Worm (Caenorhabditis elegans) whole organism, L1 larva: ENCODE measurements around the gene Y97E10AR.6.
A peak's percentile ranks its signal among the peaks of the same experiment; 100 is the strongest.

Source experiments
- C04F5.9 ChIP-seq: sonication (generic microtip); optimal IDR thresholded peaks from 2 replicates; lab custom pipeline; 2016; ENCODE audit warnings: missing genetic modification characterization, missing compliant biosample characterization
- C16A3.4 ChIP-seq: fragments of 150-350 bp; optimal IDR thresholded peaks from 2 replicates; lab custom pipeline; 2014; ENCODE audit warnings: missing biosample characterization, missing genetic modification characterization
- F16B12.6 ChIP-seq: fragments of 150-350 bp; optimal IDR thresholded peaks from 2 replicates; lab custom pipeline; 2014; ENCODE audit warnings: missing biosample characterization, missing genetic modification characterization
- Y116A8C.19 ChIP-seq: sonication (generic microtip); optimal IDR thresholded peaks from 2 replicates; lab custom pipeline; 2016; ENCODE audit warnings: missing compliant biosample characterization, missing genetic modification characterization, borderline replicate concordance
- ama-1 ChIP-seq: fragments of 150-350 bp; optimal IDR thresholded peaks from 2 replicates; lab custom pipeline; 2014
- blmp-1 ChIP-seq: fragments of 150-350 bp; optimal IDR thresholded peaks from 2 replicates; lab custom pipeline; 2014; ENCODE audit warnings: missing biosample characterization, missing genetic modification characterization
- ceh-63 ChIP-seq: fragments of 200-800 bp; sonication (Bioruptor generic); optimal IDR thresholded peaks from 2 replicates; lab custom pipeline; 2018; ENCODE audit warnings: mild to moderate bottlenecking, missing genetic modification characterization, missing compliant biosample characterization
- ceh-82 ChIP-seq, 3 experiments: fragments of 150-350 bp in 1 of 3; sonication (generic microtip) in 2 of 3; optimal IDR thresholded peaks; 2 replicates each; lab custom pipeline; 2014 to 2017; ENCODE audit warnings: missing biosample characterization in 3 of 3, missing genetic modification characterization in 3 of 3
- ceh-90 ChIP-seq: sonication (generic microtip); optimal IDR thresholded peaks from 2 replicates; lab custom pipeline; 2016; ENCODE audit warnings: missing genetic modification characterization, missing compliant biosample characterization
- dsc-1 ChIP-seq: sonication (generic microtip); optimal IDR thresholded peaks from 2 replicates; lab custom pipeline; 2016; ENCODE audit warnings: mild to moderate bottlenecking, missing genetic modification characterization, missing compliant biosample characterization
- efl-1 ChIP-seq, 4 experiments: fragments of 150-350 bp; optimal IDR thresholded peaks in 3 of 4; peaks in 1 of 4; 1 replicate in 1 of 4; 2 replicates in 3 of 4; lab custom pipeline; 2014; ENCODE audit warnings: missing biosample characterization in 2 of 4, missing genetic modification characterization in 2 of 4, missing genetic modification reagents in 2 of 4
- elt-2 ChIP-seq: sonication (generic microtip); optimal IDR thresholded peaks from 2 replicates; lab custom pipeline; 2016; ENCODE audit warnings: missing genetic modification characterization, mild to moderate bottlenecking, inconsistent platforms, missing compliant biosample characterization, missing genetic modification reagents
- elt-3 ChIP-seq, 6 experiments: fragments of 150-350 bp in 1 of 6; sonication (generic microtip); optimal IDR thresholded peaks; 2 replicates each; lab custom pipeline; 2017 to 2018; ENCODE audit warnings: missing biosample characterization in 6 of 6, missing genetic modification characterization in 6 of 6, inconsistent platforms in 1 of 6
- fkh-10 ChIP-seq: sonication (generic microtip); optimal IDR thresholded peaks from 2 replicates; lab custom pipeline; 2017; ENCODE audit warnings: missing biosample characterization, missing genetic modification reagents, missing genetic modification characterization
- fkh-4 ChIP-seq: sonication (generic microtip); optimal IDR thresholded peaks from 2 replicates; lab custom pipeline; 2016; ENCODE audit warnings: missing compliant biosample characterization, missing genetic modification characterization, borderline replicate concordance
- fkh-8 ChIP-seq: sonication (generic microtip); optimal IDR thresholded peaks from 2 replicates; lab custom pipeline; 2016; ENCODE audit warnings: mild to moderate bottlenecking, missing genetic modification characterization, missing compliant biosample characterization
- hlh-17 ChIP-seq: fragments of 200-800 bp; sonication (Bioruptor generic); optimal IDR thresholded peaks from 2 replicates; lab custom pipeline; 2018; ENCODE audit warnings: missing genetic modification characterization, mild to moderate bottlenecking, missing compliant biosample characterization, moderate library complexity, borderline replicate concordance
- hlh-4 ChIP-seq: sonication (generic microtip); optimal IDR thresholded peaks from 2 replicates; lab custom pipeline; 2016; ENCODE audit warnings: mild to moderate bottlenecking, missing genetic modification characterization, missing compliant biosample characterization
- irx-1 ChIP-seq: sonication (generic microtip); optimal IDR thresholded peaks from 2 replicates; lab custom pipeline; 2016; ENCODE audit warnings: missing genetic modification characterization, missing compliant biosample characterization
- jun-1 ChIP-seq: fragments of 150-350 bp; optimal IDR thresholded peaks from 2 replicates; lab custom pipeline; 2014; ENCODE audit warnings: missing biosample characterization, missing genetic modification reagents, missing genetic modification characterization
- lin-14 ChIP-seq: fragments of 200-800 bp; sonication (Bioruptor generic); optimal IDR thresholded peaks from 2 replicates; lab custom pipeline; 2018; ENCODE audit warnings: mild to moderate bottlenecking, missing genetic modification characterization, moderate library complexity, missing compliant biosample characterization
- lin-15B ChIP-seq: fragments of 150-350 bp; sonication (generic microtip); optimal IDR thresholded peaks from 3 replicates; lab custom pipeline; 2014; ENCODE audit warnings: missing biosample characterization, missing genetic modification characterization
- lin-35 ChIP-seq, 2 experiments: fragments of 150-350 bp; optimal IDR thresholded peaks; 2 replicates each; lab custom pipeline; 2014; ENCODE audit warnings: missing biosample characterization in 2 of 2, missing genetic modification characterization in 2 of 2, missing genetic modification reagents in 2 of 2
- lin-39 ChIP-seq: fragments of 150-350 bp; optimal IDR thresholded peaks from 2 replicates; lab custom pipeline; 2014; ENCODE audit warnings: missing biosample characterization, missing genetic modification reagents, missing genetic modification characterization
- lir-3 ChIP-seq: sonication (generic microtip); optimal IDR thresholded peaks from 2 replicates; lab custom pipeline; 2016; ENCODE audit warnings: mild to moderate bottlenecking, missing genetic modification characterization, moderate library complexity, missing compliant biosample characterization; ENCODE audit not compliant: poor library complexity
- lsy-2 ChIP-seq, 2 experiments: fragments of 150-350 bp; optimal IDR thresholded peaks; 2 replicates each; lab custom pipeline; 2014; ENCODE audit warnings: missing biosample characterization in 2 of 2, missing genetic modification characterization in 2 of 2
- mep-1 ChIP-seq: fragments of 150-350 bp; optimal IDR thresholded peaks from 2 replicates; lab custom pipeline; 2014; ENCODE audit warnings: missing biosample characterization, missing genetic modification characterization
- nhr-12 ChIP-seq: sonication (generic microtip); optimal IDR thresholded peaks from 2 replicates; lab custom pipeline; 2017; ENCODE audit warnings: missing biosample characterization, missing genetic modification characterization
- nhr-19 ChIP-seq: fragments of 200-800 bp; sonication (Bioruptor generic); conservative IDR thresholded peaks from 2 replicates; pipeline ENCODE4 v1.3.6; 2022; ENCODE audit warnings: missing genetic modification characterization, missing compliant biosample characterization
- nhr-20 ChIP-seq: sonication (generic microtip); optimal IDR thresholded peaks from 2 replicates; lab custom pipeline; 2016; ENCODE audit warnings: mild to moderate bottlenecking, missing genetic modification characterization, missing compliant biosample characterization
- nhr-47 ChIP-seq: sonication (generic microtip); optimal IDR thresholded peaks from 2 replicates; lab custom pipeline; 2016; ENCODE audit warnings: mild to moderate bottlenecking, missing genetic modification characterization, moderate library complexity, missing compliant biosample characterization
- nhr-71 ChIP-seq: sonication (generic microtip); optimal IDR thresholded peaks from 2 replicates; lab custom pipeline; 2016; ENCODE audit warnings: mild to moderate bottlenecking, missing genetic modification characterization, moderate library complexity, missing compliant biosample characterization
- nhr-90 ChIP-seq: sonication (generic microtip); optimal IDR thresholded peaks from 2 replicates; lab custom pipeline; 2016; ENCODE audit warnings: mild to moderate bottlenecking, missing genetic modification characterization, missing compliant biosample characterization; ENCODE audit not compliant: poor library complexity
- snpc-4 ChIP-seq: fragments of 150-350 bp; optimal IDR thresholded peaks from 2 replicates; lab custom pipeline; 2014; ENCODE audit warnings: missing biosample characterization, missing genetic modification characterization
- snu-23 ChIP-seq: sonication (generic microtip); optimal IDR thresholded peaks from 2 replicates; lab custom pipeline; 2016; ENCODE audit warnings: missing genetic modification characterization, missing compliant biosample characterization
- sox-4 ChIP-seq: sonication (generic microtip); optimal IDR thresholded peaks from 2 replicates; lab custom pipeline; 2016; ENCODE audit warnings: missing genetic modification characterization, missing compliant biosample characterization
- sup-37 ChIP-seq: fragments of 200-800 bp; sonication (Bioruptor generic); optimal IDR thresholded peaks from 2 replicates; lab custom pipeline; 2018; ENCODE audit warnings: mild to moderate bottlenecking, missing genetic modification characterization, missing compliant biosample characterization
- tbx-2 ChIP-seq: sonication (generic microtip); optimal IDR thresholded peaks from 2 replicates; lab custom pipeline; 2016; ENCODE audit warnings: missing genetic modification characterization, missing compliant biosample characterization
- unc-86 ChIP-seq: sonication (generic microtip); optimal IDR thresholded peaks from 2 replicates; lab custom pipeline; 2016; ENCODE audit warnings: missing genetic modification characterization, missing compliant biosample characterization
- unc-98 ChIP-seq: fragments of 200-800 bp; sonication (Bioruptor generic); IDR thresholded peaks from 2 replicates; pipeline ENCODE4 v1.3.6; 2022; ENCODE audit warnings: missing genetic modification characterization, missing compliant biosample characterization
- xbp-1 ChIP-seq: sonication (generic microtip); optimal IDR thresholded peaks from 2 replicates; lab custom pipeline; 2016; ENCODE audit warnings: missing genetic modification characterization, missing compliant biosample characterization
- ztf-4 ChIP-seq: fragments of 150-350 bp; optimal IDR thresholded peaks from 2 replicates; lab custom pipeline; 2014; ENCODE audit warnings: missing biosample characterization, missing genetic modification characterization

The Y97E10AR.6 gene

DNA sequence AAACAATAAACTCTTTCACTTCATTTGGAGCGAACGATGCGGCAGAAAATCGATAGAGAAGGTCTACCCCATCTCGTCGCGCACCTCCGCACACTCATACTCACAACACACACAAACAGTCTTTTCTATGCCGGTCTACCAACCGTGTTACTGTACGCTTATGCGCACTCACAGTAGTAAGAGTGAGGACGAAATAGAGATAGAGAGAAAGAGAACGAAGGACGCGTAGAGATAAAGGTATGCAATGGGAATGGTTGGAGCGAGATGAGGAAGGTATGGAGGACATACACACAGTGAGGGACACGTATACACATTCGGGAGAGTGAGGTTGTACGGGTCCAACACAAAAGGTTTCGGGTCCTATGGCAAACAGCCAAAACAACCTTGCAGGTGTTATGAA lies 35.0 kb downstream of the Y97E10AR.6 start (continued):
- TF ChIP-seq efl-1 (optimal IDR thresholded peaks at IDR 0.05; lab: Kevin White, UChicago) (peak; percentile 13 to 20), efl-1 (GFP tag; optimal IDR thresholded peaks at IDR 0.05 in 1 of 2; lab: Kevin White, UChicago) (peak in 1 of 2 experiments; percentile 93), lin-14 (GFP tag; lab: Kevin White, UChicago) (peak; percentile 71), F16B12.6 (tag; lab: Kevin White, UChicago) (peak; percentile 10), unc-86 (tag; lab: Kevin White, UChicago) (no peak)

DNA sequence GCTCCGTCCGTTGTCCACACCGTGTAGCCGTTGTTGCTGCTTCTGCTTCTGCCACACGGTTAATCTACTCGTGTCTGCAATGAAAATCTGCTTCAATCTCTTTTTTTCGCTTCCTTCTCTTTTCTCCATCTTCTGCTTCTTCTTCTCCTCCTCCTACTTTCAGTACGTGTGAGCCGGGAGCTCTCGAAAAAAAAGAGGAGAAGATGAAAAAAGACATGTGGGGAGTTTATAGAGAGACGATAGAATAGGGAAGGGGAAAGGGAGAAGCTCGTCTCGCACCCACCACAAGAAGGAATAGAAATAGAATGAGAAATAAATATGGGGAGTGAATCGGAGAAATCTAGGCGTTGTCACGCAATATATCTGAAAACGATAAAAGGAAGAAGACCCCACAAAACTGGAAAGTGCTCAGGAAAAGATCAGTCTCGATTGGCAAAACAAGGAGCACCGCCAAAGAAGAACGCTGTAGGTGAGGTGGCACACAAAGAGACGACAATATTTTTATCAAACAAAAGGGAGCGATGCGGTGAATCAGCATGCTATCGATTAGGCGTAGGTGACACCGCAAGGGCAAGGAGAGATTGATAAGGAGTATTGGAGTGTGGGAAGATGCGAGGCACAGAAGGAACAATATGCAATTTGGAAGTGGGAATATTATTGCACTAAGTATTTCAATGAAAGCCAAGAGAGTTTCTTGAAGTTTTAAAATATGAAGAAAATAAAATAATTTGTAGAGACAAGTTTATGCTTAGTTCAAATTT lies 35.9 kb downstream of the Y97E10AR.6 start, which contains the start of gene let-413:
TSS of gene let-413 (minus strand) at position 76 of the 761 bp plus-strand sequence.
- peak; percentile 72 for TF ChIP-seq lin-14 (GFP tag; lab: Kevin White, UChicago)
- no peak for TF ChIP-seq sox-4 (tag; lab: Kevin White, UChicago)
- no peak for TF ChIP-seq lin-15B (tag; lab: Kevin White, UChicago)
- TF ChIP-seq fkh-10 (GFP tag; lab: Kevin White, UChicago): no peak
- no peak for TF ChIP-seq hlh-4 (tag; lab: Kevin White, UChicago)
- peak in 1 of 2 experiments; percentile 7 for TF ChIP-seq lsy-2 (tag; optimal IDR thresholded peaks at IDR 0.05; lab: Kevin White, UChicago)
- TF ChIP-seq C16A3.4 (tag; lab: Kevin White, UChicago): no peak
- peak in 1 of 2 experiments; percentile 15 for TF ChIP-seq lin-35 (GFP tag; optimal IDR thresholded peaks at IDR 0.05; lab: Kevin White, UChicago)
- TF ChIP-seq nhr-20 (tag; lab: Kevin White, UChicago): no peak
- TF ChIP-seq F16B12.6 (tag; lab: Kevin White, UChicago): no peak
- TF ChIP-seq elt-3 (tag; optimal IDR thresholded peaks at IDR 0.05; lab: Kevin White, UChicago): peak in 1 of 6 experiments; percentile 6
- TF ChIP-seq elt-2 (tag; lab: Kevin White, UChicago): peak; percentile 33
- peak; percentile 17 for TF ChIP-seq nhr-90 (tag; lab: Kevin White, UChicago)
- peak in 1 of 3 experiments; percentile 35 for TF ChIP-seq ceh-82 (tag; optimal IDR thresholded peaks at IDR 0.05; lab: Kevin White, UChicago)
- no peak for TF ChIP-seq C04F5.9
- peak; percentile 12 for TF ChIP-seq fkh-8
- no peak for TF ChIP-seq nhr-19 (GFP tag; lab: Robert Waterston, UW)
- no peak for TF ChIP-seq sup-37 (GFP tag; lab: Kevin White, UChicago)
- peak; percentile 9 for TF ChIP-seq mep-1
- no peak for TF ChIP-seq hlh-17 (GFP tag; lab: Kevin White, UChicago)
- no peak for TF ChIP-seq efl-1 (optimal IDR thresholded peaks at IDR 0.05; lab: Kevin White, UChicago)
- TF ChIP-seq efl-1 (GFP tag; optimal IDR thresholded peaks at IDR 0.05 in 1 of 2; lab: Kevin White, UChicago): peak in 1 of 2 experiments; percentile 31

DNA sequence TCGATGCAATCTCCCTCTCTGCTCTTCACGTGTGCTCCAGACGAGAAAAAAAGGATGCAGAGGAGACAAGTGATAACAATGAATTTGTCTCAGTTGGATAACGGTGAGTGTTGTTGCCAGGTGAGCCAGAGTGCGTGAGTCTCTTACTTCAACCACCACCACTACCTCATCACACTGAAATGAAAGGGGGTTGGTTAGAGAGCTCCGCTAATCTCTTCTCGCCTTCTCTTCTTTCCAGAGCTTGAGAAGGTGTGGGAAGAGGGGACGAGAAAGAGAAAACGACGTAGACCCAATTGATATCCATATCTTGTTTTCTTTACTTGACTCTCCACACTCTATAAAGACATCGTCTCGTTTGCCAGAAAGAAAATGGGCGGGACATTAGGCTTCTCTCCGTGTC lies 42.4 kb downstream of the Y97E10AR.6 start:
- TF ChIP-seq nhr-71 (tag; lab: Kevin White, UChicago) (peak; percentile 8), ama-1 (lab: Kevin White, UChicago) (no peak), lin-39 (no peak), sox-4 (tag; lab: Kevin White, UChicago) (peak; percentile 12), fkh-8 (peak; percentile 69), nhr-12 (tag; lab: Kevin White, UChicago) (no peak), ceh-90 (tag; lab: Kevin White, UChicago) (no peak), lir-3 (no peak), dsc-1 (peak; percentile 8)

DNA sequence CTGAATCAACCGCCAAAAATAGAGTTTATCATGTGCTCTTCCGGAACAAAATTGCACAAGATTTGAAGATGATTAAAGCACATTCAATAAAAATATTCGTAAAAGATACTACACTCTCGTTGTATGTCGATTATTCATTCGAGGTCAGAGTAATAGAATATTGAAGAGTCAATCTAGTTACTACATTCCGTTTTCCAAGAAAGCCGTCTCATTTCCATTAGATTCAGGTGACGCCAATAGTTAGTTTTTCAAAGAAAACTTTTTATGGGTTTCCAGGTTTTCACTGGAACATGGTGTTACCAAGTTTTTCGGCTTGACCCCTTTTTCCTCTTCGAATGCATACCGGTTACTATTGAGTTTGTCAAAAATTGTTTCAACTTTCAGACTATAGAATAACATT lies 43.2 kb downstream of the Y97E10AR.6 start:
- no peak for TF ChIP-seq ztf-4 (tag; lab: Kevin White, UChicago)
- no peak for TF ChIP-seq fkh-10 (GFP tag; lab: Kevin White, UChicago)
- peak; percentile 51 for TF ChIP-seq nhr-71 (tag; lab: Kevin White, UChicago)
- TF ChIP-seq ceh-82 (tag; optimal IDR thresholded peaks at IDR 0.05; lab: Kevin White, UChicago): no peak
- TF ChIP-seq lsy-2 (tag; optimal IDR thresholded peaks at IDR 0.05; lab: Kevin White, UChicago): peak in 1 of 2 experiments; percentile 1
- peak; percentile 41 for TF ChIP-seq nhr-47
- TF ChIP-seq fkh-4 (tag; lab: Kevin White, UChicago): no peak
- no peak for TF ChIP-seq unc-98 (GFP tag; lab: Robert Waterston, UW)
- TF ChIP-seq Y116A8C.19: no peak
- TF ChIP-seq snu-23 (GFP tag; lab: Kevin White, UChicago): no peak
- no peak for TF ChIP-seq ama-1 (lab: Kevin White, UChicago)
- no peak for TF ChIP-seq elt-3 (tag; optimal IDR thresholded peaks at IDR 0.05; lab: Kevin White, UChicago)
- TF ChIP-seq blmp-1 (tag; lab: Kevin White, UChicago): no peak
- TF ChIP-seq C04F5.9: no peak
- TF ChIP-seq ceh-63: no peak
- TF ChIP-seq xbp-1 (tag; lab: Kevin White, UChicago): no peak
- TF ChIP-seq irx-1 (tag; lab: Kevin White, UChicago): no peak
- TF ChIP-seq snpc-4 (tag; lab: Kevin White, UChicago): no peak
- TF ChIP-seq tbx-2 (tag; lab: Kevin White, UChicago): no peak
- peak; percentile 77 for TF ChIP-seq fkh-8
- peak; percentile 32 for TF ChIP-seq sox-4 (tag; lab: Kevin White, UChicago)
- peak; percentile 46 for TF ChIP-seq dsc-1
- TF ChIP-seq lin-14 (GFP tag; lab: Kevin White, UChicago): peak; percentile 16
- no peak for TF ChIP-seq jun-1
- peak; percentile 43 for TF ChIP-seq nhr-20 (tag; lab: Kevin White, UChicago)
